Worm (Caenorhabditis elegans): ENCODE results near the gene Y57G11C.14.

Y57G11C.14 gene

DNA sequence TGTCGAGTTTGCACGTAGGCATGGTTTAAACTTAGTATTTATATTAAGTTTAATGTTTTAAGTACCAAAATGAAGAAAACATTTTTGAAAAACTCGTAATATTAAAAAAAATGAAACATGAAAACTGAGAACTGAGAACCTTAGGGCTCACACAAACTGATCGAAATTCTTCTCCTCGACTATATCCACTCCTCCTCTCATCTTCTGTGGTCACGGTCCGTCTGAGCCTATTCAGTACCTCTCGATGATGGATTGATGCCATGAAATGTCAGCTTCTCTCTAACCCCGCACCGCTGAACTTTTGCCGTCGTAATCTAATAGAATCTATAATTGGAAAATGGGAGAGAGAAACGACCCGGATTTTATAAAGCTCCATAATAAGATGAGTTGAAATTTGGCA lies 14.6 kb upstream of the Y57G11C.14 start, which contains the start of gene nlp-56:
nlp-56 (minus strand) TSS at position 257 of the 400 bp plus-strand sequence.
- TF ChIP-seq sup-37 (GFP tag; optimal IDR thresholded peaks at IDR 0.05) (no peak), nhr-47 (tag; optimal IDR thresholded peaks at IDR 0.05) (no peak), nhr-90 (tag; optimal IDR thresholded peaks at IDR 0.05; ENCODE audit: poor library complexity) (no peak), rnt-1 (tag; optimal IDR thresholded peaks at IDR 0.05) (no peak), skn-1 (tag; optimal IDR thresholded peaks at IDR 0.05) (no peak), ets-5 (GFP tag; IDR thresholded peaks at IDR 0.05) (no peak), nhr-28 (tag; optimal IDR thresholded peaks at IDR 0.05) (no peak), nhr-12 (tag; optimal IDR thresholded peaks at IDR 0.05) (no peak), C34B4.2 (tag; optimal IDR thresholded peaks at IDR 0.05) (no peak), mef-2 (tag; optimal IDR thresholded peaks at IDR 0.05) (no peak), lin-39 (tag; optimal IDR thresholded peaks at IDR 0.05) (no peak), hlh-17 (GFP tag; optimal IDR thresholded peaks at IDR 0.05; ENCODE audit: borderline replicate concordance) (no peak), tlp-1 (tag; optimal IDR thresholded peaks at IDR 0.05) (no peak), swsn-7 (tag; optimal IDR thresholded peaks at IDR 0.05) (no peak)

DNA sequence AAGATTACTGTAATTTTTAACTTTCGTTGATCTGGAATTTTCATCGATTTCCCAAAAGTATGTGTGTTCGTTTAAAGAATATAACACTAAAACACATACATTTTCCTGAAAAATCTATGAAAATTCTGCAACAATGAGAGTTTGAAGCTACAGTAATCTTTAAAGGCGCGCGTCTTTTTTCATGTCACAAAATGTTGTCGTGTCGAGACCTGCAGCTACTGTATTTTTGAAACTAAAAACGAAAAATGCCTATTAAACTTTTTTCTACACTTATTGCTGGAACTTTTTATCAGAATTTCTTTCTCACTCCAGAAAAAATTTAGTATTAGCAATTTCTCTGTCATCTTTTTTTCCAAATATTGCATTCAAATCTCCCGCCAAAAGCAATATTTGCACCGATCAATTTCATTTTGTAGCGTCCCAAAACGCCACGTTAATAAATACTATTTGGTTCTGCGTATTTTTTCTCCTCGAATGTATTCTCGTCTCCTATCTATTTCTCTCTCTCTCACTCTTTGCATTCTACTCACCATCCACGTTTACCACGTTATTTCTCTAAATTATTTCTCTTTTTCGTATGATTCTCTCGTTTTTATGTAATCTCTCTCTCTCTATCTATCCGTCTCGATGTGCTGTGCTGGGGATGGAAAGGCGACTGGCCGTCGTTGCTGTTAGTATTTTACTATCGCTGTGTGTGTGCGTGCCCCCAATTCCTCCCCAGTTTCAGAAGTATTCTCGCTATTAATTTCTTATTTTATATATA lies 12.6 kb upstream of the Y57G11C.14 start, which contains the start of gene melo-1:
melo-1 (plus strand) TSS at position 658 of the 763 bp plus-strand sequence.
- no peak for TF ChIP-seq grh-1 (GFP tag; IDR thresholded peaks at IDR 0.05)
- no peak for TF ChIP-seq ceh-88 (GFP tag; IDR thresholded peaks at IDR 0.05)
- no peak for TF ChIP-seq tlp-1 (tag; optimal IDR thresholded peaks at IDR 0.05)
- no peak for TF ChIP-seq alr-1 (tag; optimal IDR thresholded peaks at IDR 0.05; ENCODE audit: borderline replicate concordance)
- TF ChIP-seq mep-1 (tag; optimal IDR thresholded peaks at IDR 0.05), result peak; percentile 81
- no peak for TF ChIP-seq nhr-85 (tag)
- TF ChIP-seq ceh-63 (GFP tag; optimal IDR thresholded peaks at IDR 0.05), result no peak
- TF ChIP-seq dpl-1 (GFP tag; optimal IDR thresholded peaks at IDR 0.05), result peak; percentile 31 to 52 (median 36)
- peak; percentile 44 for TF ChIP-seq tbx-2 (tag; optimal IDR thresholded peaks at IDR 0.05)
- TF ChIP-seq vab-15 (tag; optimal IDR thresholded peaks at IDR 0.05), result no peak
- peak; percentile 74 for TF ChIP-seq nhr-71 (tag; optimal IDR thresholded peaks at IDR 0.05)
- TF ChIP-seq mef-2 (tag; optimal IDR thresholded peaks at IDR 0.05), result peak; percentile 17
- TF ChIP-seq snpc-4 (tag; optimal IDR thresholded peaks at IDR 0.05), result no peak
- peak; percentile 63 for TF ChIP-seq nhr-20 (tag; optimal IDR thresholded peaks at IDR 0.05)
- no peak for TF ChIP-seq ets-5 (GFP tag; IDR thresholded peaks at IDR 0.05)
- peak; percentile 38 for TF ChIP-seq skn-1 (tag; optimal IDR thresholded peaks at IDR 0.05)
- no peak for TF ChIP-seq pqm-1 (tag; optimal IDR thresholded peaks at IDR 0.05)
- TF ChIP-seq unc-98 (GFP tag; IDR thresholded peaks at IDR 0.05), result no peak
- peak; percentile 81 for TF ChIP-seq snu-23 (GFP tag; optimal IDR thresholded peaks at IDR 0.05)
- peak; percentile 43 for TF ChIP-seq blmp-1 (tag; optimal IDR thresholded peaks at IDR 0.05)
- no peak for TF ChIP-seq dsc-1 (tag; optimal IDR thresholded peaks at IDR 0.05)
- TF ChIP-seq mdl-1 (tag; optimal IDR thresholded peaks at IDR 0.05), result peak in 1 of 2 experiments; percentile 37
- peak; percentile 46 for TF ChIP-seq lir-3 (tag; optimal IDR thresholded peaks at IDR 0.05; ENCODE audit: poor library complexity)
- TF ChIP-seq swsn-7 (tag; optimal IDR thresholded peaks at IDR 0.05), result peak; percentile 76
- TF ChIP-seq hpl-2 (GFP tag; optimal IDR thresholded peaks at IDR 0.05), result no peak
- no peak for TF ChIP-seq ceh-90 (tag; optimal IDR thresholded peaks at IDR 0.05)
- TF ChIP-seq C16A3.4 (tag; optimal IDR thresholded peaks at IDR 0.05), result no peak
- no peak for TF ChIP-seq nhr-84 (tag; optimal IDR thresholded peaks at IDR 0.05)
- peak; percentile 62 to 73 for TF ChIP-seq lsy-2 (tag; optimal IDR thresholded peaks at IDR 0.05)
- TF ChIP-seq ceh-82 (tag; optimal IDR thresholded peaks at IDR 0.05), result peak in 2 of 3 experiments; percentile 46 to 59
- TF ChIP-seq nhr-47 (tag; optimal IDR thresholded peaks at IDR 0.05), result peak; percentile 65
- TF ChIP-seq aly-2 (tag; optimal IDR thresholded peaks at IDR 0.05), result peak; percentile 32
- peak; percentile 30 for TF ChIP-seq rnt-1 (tag; optimal IDR thresholded peaks at IDR 0.05)
- peak; percentile 46 for TF ChIP-seq xbp-1 (tag; optimal IDR thresholded peaks at IDR 0.05)
- peak; percentile 77 for TF ChIP-seq lin-14 (GFP tag; optimal IDR thresholded peaks at IDR 0.05)
- TF ChIP-seq nhr-90 (tag; optimal IDR thresholded peaks at IDR 0.05; ENCODE audit: poor library complexity), result peak; percentile 26
- TF ChIP-seq fos-1 (tag; optimal IDR thresholded peaks at IDR 0.05), result peak; percentile 9
- peak; percentile 75 to 87 for TF ChIP-seq efl-1 (optimal IDR thresholded peaks at IDR 0.05)
- TF ChIP-seq efl-1 (GFP tag; optimal IDR thresholded peaks at IDR 0.05 in 1 of 2), result peak; percentile 46 to 93
- no peak for TF ChIP-seq unc-30 (tag; optimal IDR thresholded peaks at IDR 0.05)
- no peak for TF ChIP-seq nhr-12 (tag; optimal IDR thresholded peaks at IDR 0.05)
- no peak for TF ChIP-seq nhr-77 (tag; optimal IDR thresholded peaks at IDR 0.05)
- TF ChIP-seq isw-1 (GFP tag; IDR thresholded peaks at IDR 0.05), result peak; percentile 28
- TF ChIP-seq lin-13 (GFP tag; optimal IDR thresholded peaks at IDR 0.05), result peak; percentile 7
